Fruit fly (Drosophila melanogaster) whole organism, embryonic: ENCODE results near the gene papi.

Experiments used
- B-H2 ChIP-seq: fragments of 200-800 bp; sonication (Bioruptor generic); optimal IDR thresholded peaks from 2 replicates; lab custom pipeline; 2018; ENCODE audit warnings: missing biosample characterization, mild to moderate bottlenecking, missing genetic modification characterization
- CG10209 ChIP-seq: fragments of 200-800 bp; sonication (Bioruptor generic); optimal IDR thresholded peaks from 3 replicates; lab custom pipeline; 2017; ENCODE audit warnings: missing biosample characterization, mild to moderate bottlenecking, missing genetic modification characterization, missing genetic modification reagents
- CG10462 ChIP-seq: fragments of 200-800 bp; sonication (Bioruptor generic); optimal IDR thresholded peaks from 2 replicates; lab custom pipeline; 2016; ENCODE audit warnings: missing biosample characterization, missing genetic modification characterization
- CG11398 ChIP-seq: fragments of 200-800 bp; sonication (Bioruptor generic); optimal IDR thresholded peaks from 2 replicates; lab custom pipeline; 2016; ENCODE audit warnings: missing biosample characterization, missing genetic modification characterization
- CG11723 ChIP-seq: fragments of 200-800 bp; sonication (Bioruptor generic); optimal IDR thresholded peaks from 2 replicates; lab custom pipeline; 2017; ENCODE audit warnings: missing biosample characterization, mild to moderate bottlenecking, missing genetic modification characterization
- CG12299 ChIP-seq: fragments of 200-800 bp; sonication (Bioruptor generic); optimal IDR thresholded peaks from 2 replicates; lab custom pipeline; 2018; ENCODE audit warnings: missing biosample characterization, mild to moderate bottlenecking, missing genetic modification characterization
- CG1233 ChIP-seq: fragments of 200-800 bp; sonication (Bioruptor generic); optimal IDR thresholded peaks from 4 replicates; lab custom pipeline; 2018; ENCODE audit warnings: missing biosample characterization, mild to moderate bottlenecking, missing genetic modification characterization
- CG12769 ChIP-seq: fragments of 200-800 bp; sonication (Bioruptor generic); optimal IDR thresholded peaks from 2 replicates; lab custom pipeline; 2019; ENCODE audit warnings: missing biosample characterization, mild to moderate bottlenecking, missing genetic modification characterization, moderate library complexity
- CG13123 ChIP-seq: fragments of 200-800 bp; sonication (Bioruptor generic); optimal IDR thresholded peaks from 2 replicates; lab custom pipeline; 2016; ENCODE audit warnings: missing biosample characterization, missing genetic modification characterization
- CG13624 ChIP-seq: fragments of 200-800 bp; sonication (Bioruptor generic); optimal IDR thresholded peaks from 2 replicates; lab custom pipeline; 2016; ENCODE audit warnings: missing biosample characterization, missing genetic modification characterization
- CG14710 ChIP-seq: fragments of 200-800 bp; sonication (Bioruptor generic); optimal IDR thresholded peaks from 3 replicates; lab custom pipeline; 2019; ENCODE audit warnings: missing biosample characterization, mild to moderate bottlenecking, missing genetic modification characterization, moderate library complexity
- CG14965 ChIP-seq: fragments of 200-800 bp; sonication (Bioruptor generic); optimal IDR thresholded peaks from 2 replicates; lab custom pipeline; 2016; ENCODE audit warnings: missing biosample characterization, missing genetic modification characterization, borderline replicate concordance
- CG2120 ChIP-seq: fragments of 200-800 bp; sonication (Bioruptor generic); optimal IDR thresholded peaks from 3 replicates; lab custom pipeline; 2016; ENCODE audit warnings: missing biosample characterization, missing genetic modification characterization
- CG2875 ChIP-seq: fragments of 200-800 bp; sonication (Bioruptor generic); optimal IDR thresholded peaks from 2 replicates; lab custom pipeline; 2017; ENCODE audit warnings: missing biosample characterization, mild to moderate bottlenecking, missing genetic modification characterization, missing genetic modification reagents
- CG30020 ChIP-seq: fragments of 200-800 bp; optimal IDR thresholded peaks from 2 replicates; lab custom pipeline; 2019; ENCODE audit warnings: missing biosample characterization, mild to moderate bottlenecking, missing genetic modification characterization, moderate library complexity
- CG6272 ChIP-seq: fragments of 200-800 bp; sonication (Bioruptor generic); IDR thresholded peaks from 2 replicates; pipeline ENCODE4 v1.3.6; 2022; ENCODE audit warnings: missing biosample characterization, missing genetic modification characterization
- CG7271 ChIP-seq: fragments of 200-800 bp; sonication (Bioruptor generic); optimal IDR thresholded peaks from 2 replicates; lab custom pipeline; 2018; ENCODE audit warnings: missing biosample characterization, mild to moderate bottlenecking, missing genetic modification characterization, moderate library complexity
- CG8281 ChIP-seq: fragments of 200-800 bp; sonication (Bioruptor generic); optimal IDR thresholded peaks from 2 replicates; lab custom pipeline; 2018; ENCODE audit warnings: missing biosample characterization, mild to moderate bottlenecking, missing genetic modification characterization, moderate library complexity
- CG8359 ChIP-seq: fragments of 200-800 bp; sonication (Bioruptor generic); optimal IDR thresholded peaks from 2 replicates; lab custom pipeline; 2017; ENCODE audit warnings: missing biosample characterization, mild to moderate bottlenecking, missing genetic modification characterization, borderline replicate concordance
- CG9817 ChIP-seq: fragments of 200-800 bp; sonication (Bioruptor generic); optimal IDR thresholded peaks from 2 replicates; lab custom pipeline; 2018; ENCODE audit warnings: missing biosample characterization, mild to moderate bottlenecking, missing genetic modification characterization, moderate library complexity
- Deaf1 ChIP-seq: fragments of 200-800 bp; optimal IDR thresholded peaks from 3 replicates; lab custom pipeline; 2019; ENCODE audit warnings: missing biosample characterization, mild to moderate bottlenecking, missing genetic modification characterization, moderate library complexity
- HLHmδ ChIP-seq: fragments of 200-800 bp; sonication (Bioruptor generic); optimal IDR thresholded peaks from 2 replicates; lab custom pipeline; 2018; ENCODE audit warnings: missing biosample characterization, mild to moderate bottlenecking, missing genetic modification characterization, moderate library complexity
- HmgZ ChIP-seq: fragments of 200-800 bp; sonication (Bioruptor generic); optimal IDR thresholded peaks from 2 replicates; lab custom pipeline; 2018; ENCODE audit warnings: missing biosample characterization, mild to moderate bottlenecking, missing genetic modification characterization
- Hmx ChIP-seq: fragments of 200-800 bp; sonication (Bioruptor generic); optimal IDR thresholded peaks from 2 replicates; lab custom pipeline; 2016; ENCODE audit warnings: missing biosample characterization, missing genetic modification characterization
- Med ChIP-seq: fragments of 200-800 bp; sonication (Bioruptor generic); peaks from one replicate; lab custom pipeline; 2016; ENCODE audit warnings: missing biosample characterization, missing genetic modification characterization, mild to moderate bottlenecking, inconsistent platforms, moderate library complexity
- Myb ChIP-seq: fragments of 200-800 bp; sonication (Bioruptor generic); optimal IDR thresholded peaks from 2 replicates; lab custom pipeline; 2016; ENCODE audit warnings: missing biosample characterization, missing genetic modification characterization
- NfI ChIP-seq: fragments of 200-800 bp; sonication (Bioruptor generic); optimal IDR thresholded peaks from 3 replicates; lab custom pipeline; 2018; ENCODE audit warnings: missing biosample characterization, mild to moderate bottlenecking, missing genetic modification characterization, moderate library complexity
- Ptx1 ChIP-seq: fragments of 200-800 bp; sonication (Bioruptor generic); IDR thresholded peaks from 2 replicates; pipeline ENCODE4 v1.3.6; 2022; ENCODE audit warnings: missing biosample characterization, missing genetic modification characterization
- Sox102F ChIP-seq: fragments of 200-800 bp; sonication (Bioruptor generic); optimal IDR thresholded peaks from 2 replicates; lab custom pipeline; 2018; ENCODE audit warnings: missing biosample characterization, mild to moderate bottlenecking, missing genetic modification characterization, moderate library complexity
- Sry-β ChIP-seq: fragments of 200-800 bp; sonication (Bioruptor generic); optimal IDR thresholded peaks from 2 replicates; lab custom pipeline; 2018; ENCODE audit warnings: missing biosample characterization, mild to moderate bottlenecking, missing genetic modification characterization, moderate library complexity
- Trl ChIP-seq, 3 experiments: fragments of >200 bp in 2 of 3; fragments of 200-800 bp in 1 of 3; sonication (Bioruptor generic) in 1 of 3; optimal IDR thresholded peaks; 2 replicates in 1 of 3; 3 replicates in 2 of 3; lab custom pipeline; 2016 to 2017; ENCODE audit warnings: missing biosample characterization in 1 of 3, missing genetic modification characterization in 1 of 3
- ash1 ChIP-seq: fragments of 200-800 bp; sonication (Bioruptor generic); optimal IDR thresholded peaks from 2 replicates; lab custom pipeline; 2018; ENCODE audit warnings: missing biosample characterization, mild to moderate bottlenecking, missing genetic modification characterization
- ato ChIP-seq: fragments of 200-800 bp; sonication (Bioruptor generic); IDR thresholded peaks from 2 replicates; pipeline ENCODE4 v1.3.6; 2022; ENCODE audit warnings: missing biosample characterization, missing genetic modification characterization; ENCODE audit not compliant: partially characterized antibody
- cad ChIP-seq: fragments of >200 bp; optimal IDR thresholded peaks from 2 replicates; lab custom pipeline; 2017; ENCODE audit warnings: missing biosample characterization, missing genetic modification characterization
- dan ChIP-seq: fragments of 200-800 bp; sonication (Bioruptor generic); IDR thresholded peaks from 2 replicates; pipeline ENCODE4 v1.3.6; 2022; ENCODE audit warnings: missing biosample characterization, missing genetic modification characterization
- en ChIP-seq: fragments of 200-800 bp; sonication (Bioruptor generic); optimal IDR thresholded peaks from 2 replicates; lab custom pipeline; 2016; ENCODE audit warnings: missing biosample characterization, missing genetic modification characterization
- eve ChIP-seq, 2 experiments: fragments of >200 bp; optimal IDR thresholded peaks; 2 replicates each; lab custom pipeline; 2017; ENCODE audit warnings: missing biosample characterization in 2 of 2, missing genetic modification characterization in 2 of 2
- gfzf ChIP-seq: fragments of 200-800 bp; sonication (Bioruptor generic); optimal IDR thresholded peaks from 2 replicates; lab custom pipeline; 2016; ENCODE audit warnings: missing biosample characterization, mild to moderate bottlenecking, missing genetic modification characterization, moderate library complexity
- gro ChIP-seq: fragments of 200-800 bp; sonication (Bioruptor generic); optimal IDR thresholded peaks from 2 replicates; lab custom pipeline; 2016; ENCODE audit warnings: missing biosample characterization, missing genetic modification characterization
- gsb-n ChIP-seq: fragments of 200-800 bp; sonication (Bioruptor generic); optimal IDR thresholded peaks from 3 replicates; lab custom pipeline; 2018; ENCODE audit warnings: missing biosample characterization, mild to moderate bottlenecking, missing genetic modification characterization
- insv ChIP-seq, 2 experiments: fragments of 200-800 bp; sonication (Bioruptor generic); optimal IDR thresholded peaks; 3 replicates each; lab custom pipeline; 2016 to 2018; ENCODE audit warnings: missing biosample characterization in 2 of 2, missing genetic modification characterization in 2 of 2
- mld ChIP-seq: fragments of 200-800 bp; sonication (Bioruptor generic); IDR thresholded peaks from 3 replicates; pipeline ENCODE4 v1.3.6; 2022; ENCODE audit warnings: missing biosample characterization, missing genetic modification characterization; ENCODE audit not compliant: partially characterized antibody
- repo ChIP-seq: fragments of 200-800 bp; sonication (Bioruptor generic); optimal IDR thresholded peaks from 2 replicates; lab custom pipeline; 2016; ENCODE audit warnings: missing biosample characterization, missing genetic modification characterization
- sd ChIP-seq: fragments of 200-800 bp; sonication (Bioruptor generic); optimal IDR thresholded peaks from 3 replicates; lab custom pipeline; 2018; ENCODE audit warnings: missing biosample characterization, mild to moderate bottlenecking, missing genetic modification characterization, moderate library complexity
- sim ChIP-seq: fragments of 200-800 bp; sonication (Bioruptor generic); IDR thresholded peaks from 2 replicates; pipeline ENCODE4 v1.3.6; 2022; ENCODE audit warnings: missing biosample characterization, missing genetic modification characterization
- slbo ChIP-seq: fragments of 200-800 bp; sonication (Bioruptor generic); IDR thresholded peaks from 2 replicates; pipeline ENCODE4 v1.3.6; 2022; ENCODE audit warnings: missing biosample characterization, missing genetic modification characterization
- so ChIP-seq: fragments of 200-800 bp; sonication (Bioruptor generic); IDR thresholded peaks from 3 replicates; pipeline ENCODE4 v1.3.6; 2022; ENCODE audit warnings: missing biosample characterization, missing genetic modification characterization
- sqz ChIP-seq: fragments of 200-800 bp; sonication (Bioruptor generic); optimal IDR thresholded peaks from 3 replicates; lab custom pipeline; 2018; ENCODE audit warnings: missing biosample characterization, mild to moderate bottlenecking, missing genetic modification characterization
- ssp ChIP-seq: fragments of 200-800 bp; sonication (Bioruptor generic); IDR thresholded peaks from 2 replicates; pipeline ENCODE4 v1.3.6; 2022; ENCODE audit warnings: missing biosample characterization, missing genetic modification characterization
- stwl ChIP-seq: fragments of 200-800 bp; sonication (Bioruptor generic); optimal IDR thresholded peaks from 3 replicates; lab custom pipeline; 2018; ENCODE audit warnings: missing biosample characterization, mild to moderate bottlenecking, missing genetic modification characterization, moderate library complexity
- toy ChIP-seq: fragments of 200-800 bp; sonication (Bioruptor generic); IDR thresholded peaks from 2 replicates; pipeline ENCODE4 v1.3.6; 2022; ENCODE audit warnings: missing biosample characterization, missing genetic modification characterization

papi gene

DNA sequence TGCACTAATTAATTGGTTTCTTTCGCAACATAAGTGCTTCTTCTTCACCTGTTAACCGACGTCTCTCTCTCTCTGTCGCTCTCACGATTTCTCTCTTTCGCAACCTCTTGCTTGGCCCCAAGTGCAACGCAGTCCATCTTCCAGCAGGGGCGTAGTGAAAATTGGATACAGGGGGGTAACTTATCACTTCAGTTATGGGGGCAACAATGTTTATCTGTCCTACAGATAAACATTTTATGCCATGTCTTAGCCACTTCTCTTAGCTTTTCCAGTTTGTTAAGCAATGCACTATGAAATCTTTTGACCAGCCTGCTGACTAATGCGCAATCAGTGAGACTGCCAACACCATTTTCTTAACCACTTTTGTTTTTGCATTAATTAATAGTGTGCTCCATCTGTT, 6.8 kb downstream of the papi start (continued):
- TF ChIP-seq CG6272 (GFP tag; lab: Robert Waterston, UW) (no peak), CG13123 (GFP tag; lab: Kevin White, UChicago) (no peak), CG10462 (GFP tag; lab: Kevin White, UChicago) (no peak), Hmx (GFP tag; lab: Kevin White, UChicago) (no peak), ash1 (GFP tag; lab: Kevin White, UChicago) (no peak), Med (GFP tag; lab: Kevin White, UChicago) (peak; percentile 84), cad (GFP tag; lab: Kevin White, UChicago) (no peak), stwl (tag; lab: Kevin White, UChicago) (no peak), gro (GFP tag; lab: Kevin White, UChicago) (no peak), CG12769 (peak; percentile 34), gsb-n (tag; lab: Kevin White, UChicago) (no peak), HLHmδ (GFP tag; lab: Kevin White, UChicago) (no peak), CG30020 (tag; lab: Kevin White, UChicago) (no peak), repo (GFP tag; lab: Kevin White, UChicago) (no peak), Myb (GFP tag; lab: Kevin White, UChicago) (no peak), CG8281 (tag; lab: Kevin White, UChicago) (no peak), Deaf1 (tag; lab: Kevin White, UChicago) (no peak), CG7271 (no peak), CG10209 (GFP tag; lab: Kevin White, UChicago) (peak; percentile 19), B-H2 (GFP tag; lab: Kevin White, UChicago) (no peak), CG1233 (no peak), dan (no peak), sim (no peak), CG14965 (GFP tag; lab: Kevin White, UChicago) (no peak), ssp (GFP tag; lab: Robert Waterston, UW) (0 out of 2 replicates have a peak, but pooled peaks have one; percentile 13), CG11723 (GFP tag; lab: Kevin White, UChicago) (peak; percentile 1), Ptx1 (GFP tag; lab: Robert Waterston, UW) (peak; percentile 66), CG11398 (GFP tag; lab: Kevin White, UChicago) (peak; percentile 41), Trl (optimal IDR thresholded peaks at IDR 0.05; lab: Kevin White, UChicago) (peak; percentile 43 to 50), Trl (GFP tag; optimal IDR thresholded peaks at IDR 0.05; lab: Kevin White, UChicago) (no peak), CG2120 (GFP tag; lab: Kevin White, UChicago) (peak; percentile 45), NfI (peak; percentile 34), CG14710 (tag; lab: Kevin White, UChicago) (no peak), CG13624 (GFP tag; lab: Kevin White, UChicago) (no peak), eve (GFP tag; optimal IDR thresholded peaks at IDR 0.05; lab: Kevin White, UChicago) (no peak), sd (no peak), toy (GFP tag; lab: Robert Waterston, UW) (no peak), en (no peak), ato (GFP tag; lab: Robert Waterston, UW) (no peak), HmgZ (no peak), so (peak; percentile 61; the same call in 1 of the 3 replicates), CG8359 (GFP tag; lab: Kevin White, UChicago) (no peak), Sry-β (GFP tag; lab: Kevin White, UChicago) (no peak), gfzf (GFP tag; lab: Kevin White, UChicago) (no peak), mld (no peak), sqz (GFP tag; lab: Kevin White, UChicago) (no peak), insv (GFP tag; optimal IDR thresholded peaks at IDR 0.05; lab: Kevin White, UChicago) (no peak), Sox102F (GFP tag; lab: Kevin White, UChicago) (no peak), CG12299 (tag; lab: Kevin White, UChicago) (no peak), CG2875 (peak; percentile 54), slbo (GFP tag; lab: Robert Waterston, UW) (peak; percentile 64), CG9817 (tag; lab: Kevin White, UChicago) (peak; percentile 2)
